Fruit fly (Drosophila melanogaster) whole organism, embryonic: ENCODE measurements around the gene cdi.
A peak's percentile ranks its signal among the peaks of the same experiment; 100 is the strongest.

ENCODE experiments used
- BEAF-32 ChIP-seq: fragments of 200-800 bp; sonication (Bioruptor generic); optimal IDR thresholded peaks from 3 replicates; lab custom pipeline; 2017; ENCODE audit warnings: missing biosample characterization, missing genetic modification characterization, mild to moderate bottlenecking, moderate library complexity, missing genetic modification reagents
- CG1024 ChIP-seq: fragments of 200-800 bp; sonication (Bioruptor generic); IDR thresholded peaks from 2 replicates; pipeline ENCODE4 v1.3.6; 2022; ENCODE audit warnings: missing biosample characterization, missing genetic modification characterization
- CG10979 ChIP-seq: fragments of 200-800 bp; sonication (Bioruptor generic); optimal IDR thresholded peaks from 2 replicates; lab custom pipeline; 2018; ENCODE audit warnings: missing biosample characterization, mild to moderate bottlenecking, missing genetic modification characterization, moderate library complexity
- CG12659 ChIP-seq: fragments of 200-800 bp; sonication (Bioruptor generic); optimal IDR thresholded peaks from 3 replicates; lab custom pipeline; 2017; ENCODE audit warnings: mild to moderate bottlenecking, missing biosample characterization, missing genetic modification reagents, missing genetic modification characterization
- CG13894 ChIP-seq: fragments of 200-800 bp; sonication (Bioruptor generic); optimal IDR thresholded peaks from 3 replicates; lab custom pipeline; 2018; ENCODE audit warnings: missing biosample characterization, mild to moderate bottlenecking, missing genetic modification characterization, moderate library complexity
- CG14710 ChIP-seq: fragments of 200-800 bp; sonication (Bioruptor generic); optimal IDR thresholded peaks from 3 replicates; lab custom pipeline; 2019; ENCODE audit warnings: missing biosample characterization, mild to moderate bottlenecking, missing genetic modification characterization, moderate library complexity
- CG15011 ChIP-seq: fragments of 200-800 bp; sonication (Bioruptor generic); optimal IDR thresholded peaks from 3 replicates; lab custom pipeline; 2018; ENCODE audit warnings: missing biosample characterization, mild to moderate bottlenecking, missing genetic modification characterization
- CG15073 ChIP-seq: fragments of 200-800 bp; sonication (Bioruptor generic); optimal IDR thresholded peaks from 2 replicates; lab custom pipeline; 2016; ENCODE audit warnings: missing biosample characterization, missing genetic modification characterization
- CG15601 ChIP-seq: fragments of 200-800 bp; sonication (Bioruptor generic); optimal IDR thresholded peaks from 3 replicates; lab custom pipeline; 2019; ENCODE audit warnings: missing biosample characterization, mild to moderate bottlenecking, missing genetic modification characterization, moderate library complexity
- CG1603 ChIP-seq: fragments of 200-800 bp; sonication (Bioruptor generic); optimal IDR thresholded peaks from 2 replicates; lab custom pipeline; 2019; ENCODE audit warnings: missing biosample characterization, mild to moderate bottlenecking, missing genetic modification characterization, moderate library complexity
- CG18764 ChIP-seq: fragments of 200-800 bp; sonication (Bioruptor generic); optimal IDR thresholded peaks from 3 replicates; lab custom pipeline; 2016; ENCODE audit warnings: missing biosample characterization, missing genetic modification characterization
- CG2116 ChIP-seq: fragments of 200-800 bp; sonication (Bioruptor generic); optimal IDR thresholded peaks from 3 replicates; lab custom pipeline; 2018; ENCODE audit warnings: missing biosample characterization, mild to moderate bottlenecking, missing genetic modification characterization
- CG2875 ChIP-seq: fragments of 200-800 bp; sonication (Bioruptor generic); optimal IDR thresholded peaks from 2 replicates; lab custom pipeline; 2017; ENCODE audit warnings: missing biosample characterization, mild to moderate bottlenecking, missing genetic modification characterization, missing genetic modification reagents
- CG30431 ChIP-seq: fragments of 200-800 bp; sonication (Bioruptor generic); optimal IDR thresholded peaks from 2 replicates; lab custom pipeline; 2017; ENCODE audit warnings: missing biosample characterization, missing genetic modification characterization
- CG32532 ChIP-seq: fragments of 200-800 bp; sonication (Bioruptor generic); IDR thresholded peaks from 2 replicates; pipeline ENCODE4 v1.3.6; 2022; ENCODE audit warnings: missing biosample characterization, missing genetic modification characterization
- CG32772 ChIP-seq: fragments of 200-800 bp; sonication (Bioruptor generic); IDR thresholded peaks from 2 replicates; pipeline ENCODE4 v1.3.6; 2022; ENCODE audit warnings: missing biosample characterization, missing genetic modification characterization
- CG34376 ChIP-seq: fragments of 200-800 bp; sonication (Bioruptor generic); optimal IDR thresholded peaks from 2 replicates; lab custom pipeline; 2018; ENCODE audit warnings: missing biosample characterization, mild to moderate bottlenecking, missing genetic modification characterization
- CG7786 ChIP-seq: fragments of 200-800 bp; sonication (Bioruptor generic); optimal IDR thresholded peaks from 2 replicates; lab custom pipeline; 2016; ENCODE audit warnings: missing biosample characterization, missing genetic modification characterization
- CG7839 ChIP-seq: fragments of 200-800 bp; sonication (Bioruptor generic); optimal IDR thresholded peaks from 3 replicates; lab custom pipeline; 2018; ENCODE audit warnings: missing biosample characterization, mild to moderate bottlenecking, missing genetic modification characterization, moderate library complexity
- CG8290 ChIP-seq, 3 experiments: fragments of 200-800 bp; sonication (Bioruptor generic); optimal IDR thresholded peaks; 2 replicates each; lab custom pipeline; 2016 to 2019; ENCODE audit warnings: missing biosample characterization in 3 of 3, missing genetic modification characterization in 3 of 3, mild to moderate bottlenecking in 2 of 3, moderate library complexity in 1 of 3
- CrebB ChIP-seq: fragments of 200-800 bp; sonication (Bioruptor generic); optimal IDR thresholded peaks from 3 replicates; lab custom pipeline; 2018; ENCODE audit warnings: missing biosample characterization, mild to moderate bottlenecking, missing genetic modification characterization
- Deaf1 ChIP-seq: fragments of 200-800 bp; optimal IDR thresholded peaks from 3 replicates; lab custom pipeline; 2019; ENCODE audit warnings: missing biosample characterization, mild to moderate bottlenecking, missing genetic modification characterization, moderate library complexity
- Ets65A ChIP-seq: fragments of 200-800 bp; sonication (Bioruptor generic); peaks from one replicate; lab custom pipeline; 2016; ENCODE audit warnings: missing biosample characterization, missing genetic modification characterization
- GATAe ChIP-seq: fragments of 200-800 bp; sonication (Bioruptor generic); conservative IDR thresholded peaks from 2 replicates; pipeline ENCODE4 v1.3.6; 2022; ENCODE audit warnings: missing biosample characterization, missing genetic modification characterization
- HLH4C ChIP-seq: fragments of 200-800 bp; sonication (Bioruptor generic); IDR thresholded peaks from 3 replicates; pipeline ENCODE4 v1.3.6; 2022; ENCODE audit warnings: missing biosample characterization, missing genetic modification characterization; ENCODE audit not compliant: partially characterized antibody
- Mad ChIP-seq: fragments of 200-800 bp; sonication (Bioruptor generic); optimal IDR thresholded peaks from 2 replicates; lab custom pipeline; 2016; ENCODE audit warnings: missing biosample characterization, missing genetic modification characterization
- Max ChIP-seq: fragments of 200-800 bp; sonication (Bioruptor generic); optimal IDR thresholded peaks from 2 replicates; lab custom pipeline; 2016; ENCODE audit warnings: missing biosample characterization, mild to moderate bottlenecking, missing genetic modification characterization
- Med ChIP-seq: fragments of 200-800 bp; sonication (Bioruptor generic); peaks from one replicate; lab custom pipeline; 2016; ENCODE audit warnings: missing biosample characterization, missing genetic modification characterization, mild to moderate bottlenecking, inconsistent platforms, moderate library complexity
- Neu2 ChIP-seq: fragments of 200-800 bp; sonication (Bioruptor generic); optimal IDR thresholded peaks from 3 replicates; lab custom pipeline; 2016; ENCODE audit warnings: missing biosample characterization, missing genetic modification characterization, borderline replicate concordance
- Nf-YB ChIP-seq: fragments of 200-800 bp; sonication (Bioruptor generic); optimal IDR thresholded peaks from 3 replicates; lab custom pipeline; 2019; ENCODE audit warnings: missing biosample characterization, mild to moderate bottlenecking, missing genetic modification characterization, moderate library complexity
- Pdp1 ChIP-seq, 2 experiments: fragments of 200-800 bp; sonication (Bioruptor generic); optimal IDR thresholded peaks; 3 replicates each; lab custom pipeline; 2016; ENCODE audit warnings: missing biosample characterization in 2 of 2, missing genetic modification characterization in 2 of 2, mild to moderate bottlenecking in 1 of 2, moderate library complexity in 1 of 2
- Poxn ChIP-seq: fragments of 200-800 bp; sonication (Bioruptor generic); IDR thresholded peaks from 2 replicates; pipeline ENCODE4 v1.3.6; 2022; ENCODE audit warnings: missing biosample characterization, missing genetic modification characterization
- al ChIP-seq: fragments of 200-800 bp; sonication (Bioruptor generic); IDR thresholded peaks from 2 replicates; pipeline ENCODE4 v1.3.6; 2022; ENCODE audit warnings: missing biosample characterization, missing genetic modification characterization
- ap ChIP-seq: fragments of 200-800 bp; sonication (Bioruptor generic); IDR thresholded peaks from 2 replicates; pipeline ENCODE4 v1.3.6; 2022; ENCODE audit warnings: missing biosample characterization, missing genetic modification characterization
- btn ChIP-seq: fragments of 200-800 bp; sonication (Bioruptor generic); optimal IDR thresholded peaks from 2 replicates; lab custom pipeline; 2016; ENCODE audit warnings: missing biosample characterization, missing genetic modification characterization
- dan ChIP-seq: fragments of 200-800 bp; sonication (Bioruptor generic); IDR thresholded peaks from 2 replicates; pipeline ENCODE4 v1.3.6; 2022; ENCODE audit warnings: missing biosample characterization, missing genetic modification characterization
- fu2 ChIP-seq: fragments of 200-800 bp; sonication (Bioruptor generic); optimal IDR thresholded peaks from 2 replicates; lab custom pipeline; 2016; ENCODE audit warnings: missing biosample characterization, missing genetic modification characterization
- grn ChIP-seq: fragments of 200-800 bp; sonication (Bioruptor generic); optimal IDR thresholded peaks from 3 replicates; lab custom pipeline; 2017; ENCODE audit warnings: missing biosample characterization, missing genetic modification characterization
- gt ChIP-seq: fragments of 200-800 bp; sonication (Bioruptor generic); IDR thresholded peaks from 2 replicates; pipeline ENCODE4 v1.3.6; 2022; ENCODE audit warnings: missing biosample characterization, missing genetic modification characterization
- hth ChIP-seq: fragments of >200 bp; optimal IDR thresholded peaks from 2 replicates; lab custom pipeline; 2017; ENCODE audit warnings: inconsistent platforms
- insv ChIP-seq, 2 experiments: fragments of 200-800 bp; sonication (Bioruptor generic); optimal IDR thresholded peaks; 3 replicates each; lab custom pipeline; 2016 to 2018; ENCODE audit warnings: missing biosample characterization in 2 of 2, missing genetic modification characterization in 2 of 2
- mam ChIP-seq: fragments of 200-800 bp; sonication (Bioruptor generic); optimal IDR thresholded peaks from 3 replicates; lab custom pipeline; 2016; ENCODE audit warnings: missing biosample characterization, missing genetic modification characterization
- pb ChIP-seq: fragments of 200-800 bp; sonication (Bioruptor generic); optimal IDR thresholded peaks from 3 replicates; lab custom pipeline; 2016; ENCODE audit warnings: missing biosample characterization, missing genetic modification characterization
- prd ChIP-seq, 3 experiments: fragments of >200 bp in 2 of 3; fragments of 200-800 bp in 1 of 3; sonication (Bioruptor generic) in 1 of 3; optimal IDR thresholded peaks in 2 of 3; IDR thresholded peaks in 1 of 3; 2 replicates in 2 of 3; 3 replicates in 1 of 3; pipeline versions ENCODE4 v1.3.6 to Lab custom; 2017 to 2022; ENCODE audit warnings: missing biosample characterization in 1 of 3, missing genetic modification characterization in 1 of 3
- ranshi ChIP-seq: fragments of 200-800 bp; sonication (Bioruptor generic); IDR thresholded peaks from 2 replicates; pipeline ENCODE4 v1.3.6; 2022; ENCODE audit warnings: missing biosample characterization, missing genetic modification characterization
- row ChIP-seq: fragments of 200-800 bp; sonication (Bioruptor generic); IDR thresholded peaks from 3 replicates; pipeline ENCODE4 v1.3.6; 2022; ENCODE audit warnings: missing biosample characterization, missing genetic modification characterization
- tna ChIP-seq: fragments of 200-800 bp; sonication (Bioruptor generic); IDR thresholded peaks from 2 replicates; pipeline ENCODE4 v1.3.6; 2022; ENCODE audit warnings: missing biosample characterization, missing genetic modification characterization; ENCODE audit not compliant: partially characterized antibody
- trh ChIP-seq: fragments of 200-800 bp; sonication (Bioruptor generic); optimal IDR thresholded peaks from 2 replicates; lab custom pipeline; 2016; ENCODE audit warnings: missing biosample characterization, missing genetic modification characterization
- tx ChIP-seq: fragments of 200-800 bp; sonication (Bioruptor generic); optimal IDR thresholded peaks from 2 replicates; lab custom pipeline; 2016; ENCODE audit warnings: missing biosample characterization, missing genetic modification characterization
- vvl ChIP-seq: fragments of 200-800 bp; sonication (Bioruptor generic); IDR thresholded peaks from 2 replicates; pipeline ENCODE4 v1.3.6; 2022; ENCODE audit warnings: missing biosample characterization, missing genetic modification characterization
- zen ChIP-seq: fragments of 200-800 bp; sonication (Bioruptor generic); optimal IDR thresholded peaks from 3 replicates; lab custom pipeline; 2018; ENCODE audit warnings: missing biosample characterization, mild to moderate bottlenecking, missing genetic modification characterization, moderate library complexity

Gene cdi

DNA sequence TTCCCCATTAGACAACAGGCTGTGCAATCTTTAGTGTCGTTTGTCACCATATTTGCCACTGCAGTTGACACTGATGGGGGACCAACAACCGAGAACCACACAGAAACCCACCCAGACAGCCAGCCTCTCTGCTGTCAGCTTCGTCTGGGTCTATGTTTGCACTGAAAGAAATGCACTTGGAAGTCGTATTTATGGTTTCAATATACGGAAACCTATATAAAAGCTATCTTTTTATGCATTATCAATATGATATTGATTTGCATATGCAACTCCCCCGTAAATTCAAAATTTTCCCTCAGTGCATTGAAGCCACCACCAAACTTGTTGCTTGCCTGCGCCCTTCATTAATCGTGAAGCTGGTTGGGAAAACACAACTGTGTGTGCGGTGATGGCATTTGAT, 19.9 kb downstream of the cdi start (continued):
- TF ChIP-seq CG7786 (GFP tag; lab: Kevin White, UChicago) (no peak), CG34376 (GFP tag; lab: Kevin White, UChicago) (no peak), CG1603 (tag; lab: Kevin White, UChicago) (peak; percentile 37), CG2875 (GFP tag; lab: Kevin White, UChicago) (no peak), dan (GFP tag; lab: Robert Waterston, UW) (no peak), CrebB (tag; lab: Kevin White, UChicago) (no peak), al (GFP tag; lab: Robert Waterston, UW) (no peak), fu2 (GFP tag; lab: Kevin White, UChicago) (no peak), Ets65A (GFP tag; lab: Kevin White, UChicago) (peak; percentile 70), CG15011 (GFP tag; lab: Kevin White, UChicago) (no peak), CG13894 (tag; lab: Kevin White, UChicago) (no peak), Mad (no peak), ap (GFP tag; lab: Robert Waterston, UW) (0 out of 2 replicates have a peak, but pooled peaks have one; percentile 9), Deaf1 (no peak), GATAe (GFP tag; lab: Robert Waterston, UW) (no peak), CG32772 (GFP tag; lab: Robert Waterston, UW) (peak; percentile 28; the same call in 1 of the 2 replicates), CG10979 (tag; lab: Kevin White, UChicago) (peak; percentile 17), Med (GFP tag; lab: Kevin White, UChicago) (peak; percentile 80), pb (no peak), btn (GFP tag; lab: Kevin White, UChicago) (no peak), tx (GFP tag; lab: Kevin White, UChicago) (no peak), BEAF-32 (GFP tag; lab: Kevin White, UChicago) (no peak), CG30431 (GFP tag; lab: Kevin White, UChicago) (no peak), Max (no peak), CG14710 (tag; lab: Kevin White, UChicago) (peak; percentile 10), Nf-YB (GFP tag; lab: Kevin White, UChicago) (no peak), HLH4C (GFP tag; lab: Robert Waterston, UW) (no peak), trh (GFP tag; lab: Kevin White, UChicago) (no peak), Neu2 (no peak), CG15601 (tag; lab: Kevin White, UChicago) (no peak), Pdp1 (GFP tag; optimal IDR thresholded peaks at IDR 0.05; lab: Kevin White, UChicago) (no peak), vvl (peak; percentile 37), hth (no peak), zen (tag; lab: Kevin White, UChicago) (no peak), prd (optimal IDR thresholded peaks at IDR 0.05; lab: Kevin White, UChicago) (no peak), prd (GFP tag; IDR thresholded peaks at IDR 0.05; lab: Robert Waterston, UW) (peak; percentile 49; the same call in 1 of the 3 replicates), CG8290 (GFP tag; optimal IDR thresholded peaks at IDR 0.05; lab: Kevin White, UChicago) (no peak), CG8290 (tag; optimal IDR thresholded peaks at IDR 0.05; lab: Kevin White, UChicago) (no peak), CG15073 (GFP tag; lab: Kevin White, UChicago) (no peak), row (GFP tag; lab: Robert Waterston, UW) (peak; percentile 21; the same call in 1 of the 3 replicates), insv (GFP tag; optimal IDR thresholded peaks at IDR 0.05; lab: Kevin White, UChicago) (no peak), mam (GFP tag; lab: Kevin White, UChicago) (no peak), CG32532 (GFP tag; lab: Robert Waterston, UW) (no peak), grn (GFP tag; lab: Kevin White, UChicago) (no peak), CG1024 (GFP tag; lab: Robert Waterston, UW) (no peak), CG7839 (tag; lab: Kevin White, UChicago) (no peak), CG18764 (GFP tag; lab: Kevin White, UChicago) (no peak), tna (GFP tag; lab: Robert Waterston, UW) (no peak), CG2116 (GFP tag; lab: Kevin White, UChicago) (no peak), Poxn (GFP tag; lab: Robert Waterston, UW) (no peak), ranshi (GFP tag; lab: Robert Waterston, UW) (peak; percentile 34; the same call in 1 of the 2 replicates), gt (GFP tag; lab: Robert Waterston, UW) (no peak), CG12659 (GFP tag; lab: Kevin White, UChicago) (no peak)
